Fruit fly (Drosophila melanogaster): ENCODE results near the gene bves.

The bves gene

DNA sequence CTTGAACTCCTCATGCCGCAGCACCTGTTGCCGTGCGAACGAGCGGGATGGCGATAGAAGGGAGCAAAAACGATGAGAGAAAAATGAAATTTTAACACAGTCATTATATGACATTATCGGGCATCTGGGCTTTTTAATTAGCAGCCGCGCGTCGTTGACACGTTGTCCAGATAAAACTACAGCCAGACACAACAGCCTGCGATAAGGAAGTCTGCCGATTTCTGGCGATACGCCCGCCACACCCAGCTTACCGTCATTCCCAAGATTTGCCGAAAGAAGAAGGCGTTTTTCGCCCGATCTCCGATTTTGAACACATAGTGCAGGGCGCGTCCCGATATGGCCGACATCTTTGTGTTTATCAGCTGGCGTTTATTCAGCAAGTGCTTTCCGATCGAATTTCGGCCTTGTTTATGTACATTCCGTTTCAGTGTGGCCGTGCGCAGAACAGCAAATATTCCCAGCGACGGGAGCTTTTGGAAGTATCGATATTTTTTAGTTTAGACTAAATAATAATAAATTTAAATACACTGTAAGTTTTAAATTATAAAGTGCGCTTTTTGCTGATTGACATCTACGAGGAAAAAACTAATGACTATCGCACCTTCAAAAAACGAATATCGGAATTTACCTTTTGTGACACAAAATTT lies 25.7 kb upstream of the bves start, which contains the start of gene CG1532 (continued):
- peak; percentile 65 for TF ChIP-seq gfzf (GFP tag; optimal IDR thresholded peaks at IDR 0.05)
- TF ChIP-seq D (optimal IDR thresholded peaks at IDR 0.05): no peak
- TF ChIP-seq D (GFP tag; optimal IDR thresholded peaks at IDR 0.05): no peak
- no peak for TF ChIP-seq CG17912 (GFP tag; optimal IDR thresholded peaks at IDR 0.05)
- no peak for TF ChIP-seq CG17829 (tag; optimal IDR thresholded peaks at IDR 0.05)
- no peak for TF ChIP-seq CG15696 (tag; optimal IDR thresholded peaks at IDR 0.05)
- TF ChIP-seq CG2712 (tag; optimal IDR thresholded peaks at IDR 0.05): peak; percentile 9
- TF ChIP-seq Ptx1 (GFP tag; IDR thresholded peaks at IDR 0.05): no peak
- no peak for TF ChIP-seq CG7556 (GFP tag; optimal IDR thresholded peaks at IDR 0.05)
- TF ChIP-seq Neu2 (GFP tag; optimal IDR thresholded peaks at IDR 0.05; ENCODE audit: borderline replicate concordance): no peak
- no peak for TF ChIP-seq Eip74EF (GFP tag; optimal IDR thresholded peaks at IDR 0.05)
- peak; percentile 58; the same call in 2 of the 3 replicates for TF ChIP-seq CG34224 (GFP tag; IDR thresholded peaks at IDR 0.05; ENCODE audit: partially characterized antibody)
- no peak for TF ChIP-seq Trl (optimal IDR thresholded peaks at IDR 0.05)
- TF ChIP-seq Trl (GFP tag; optimal IDR thresholded peaks at IDR 0.05): no peak
- TF ChIP-seq CG11456 (GFP tag; IDR thresholded peaks at IDR 0.05): 0 out of 3 replicates have a peak, but pooled peaks have one; percentile 8
- no peak for TF ChIP-seq CG1647 (GFP tag; optimal IDR thresholded peaks at IDR 0.05)
- no peak for TF ChIP-seq en (GFP tag; optimal IDR thresholded peaks at IDR 0.05)
- no peak for TF ChIP-seq sc (optimal IDR thresholded peaks at IDR 0.05)
- no peak for TF ChIP-seq sc (GFP tag; optimal IDR thresholded peaks at IDR 0.05)
- TF ChIP-seq sqz (GFP tag; optimal IDR thresholded peaks at IDR 0.05): no peak
- no peak for TF ChIP-seq CG12104 (GFP tag; optimal IDR thresholded peaks at IDR 0.05)
- TF ChIP-seq unpg (GFP tag; optimal IDR thresholded peaks at IDR 0.05): no peak
- no peak for TF ChIP-seq insv (GFP tag; optimal IDR thresholded peaks at IDR 0.05)
- no peak for TF ChIP-seq CG2199 (GFP tag; IDR thresholded peaks at IDR 0.05)
- no peak for TF ChIP-seq zfh1 (GFP tag; IDR thresholded peaks at IDR 0.05)
- no peak for TF ChIP-seq ssp (GFP tag; IDR thresholded peaks at IDR 0.05)
- TF ChIP-seq ERR (GFP tag; optimal IDR thresholded peaks at IDR 0.05): no peak
- TF ChIP-seq repo (GFP tag; optimal IDR thresholded peaks at IDR 0.05): no peak
- no peak for TF ChIP-seq tin (GFP tag; optimal IDR thresholded peaks at IDR 0.05)
- TF ChIP-seq mam (GFP tag; optimal IDR thresholded peaks at IDR 0.05): no peak
- TF ChIP-seq hbn (GFP tag; IDR thresholded peaks at IDR 0.05; ENCODE audit: partially characterized antibody): peak; percentile 56
- no peak for TF ChIP-seq CG31365 (tag; optimal IDR thresholded peaks at IDR 0.05)
- TF ChIP-seq CG17568 (GFP tag; optimal IDR thresholded peaks at IDR 0.05): no peak
- no peak for TF ChIP-seq CG17612 (GFP tag; IDR thresholded peaks at IDR 0.05)
- no peak for TF ChIP-seq E2f1 (GFP tag; IDR thresholded peaks at IDR 0.05)
- no peak for TF ChIP-seq CG4360 (GFP tag; IDR thresholded peaks at IDR 0.05)
- no peak for TF ChIP-seq vnd (GFP tag; IDR thresholded peaks at IDR 0.05; ENCODE audit: partially characterized antibody)
- TF ChIP-seq E2f2 (GFP tag; IDR thresholded peaks at IDR 0.05): peak; percentile 62
- TF ChIP-seq Bteb2 (GFP tag; optimal IDR thresholded peaks at IDR 0.05): no peak
- TF ChIP-seq jumu (GFP tag; optimal IDR thresholded peaks at IDR 0.05): peak; percentile 4
- no peak for TF ChIP-seq CG11085 (GFP tag; IDR thresholded peaks at IDR 0.05)
- TF ChIP-seq CG2875 (GFP tag; optimal IDR thresholded peaks at IDR 0.05): no peak
- TF ChIP-seq trh (GFP tag; optimal IDR thresholded peaks at IDR 0.05): no peak
- no peak for TF ChIP-seq aop (GFP tag; IDR thresholded peaks at IDR 0.05)

Data from whole organism, embryonic.